Worm (Caenorhabditis elegans) whole organism, L3 larva: ENCODE data around the gene T09D3.3.

Experiments
- R02D3.7 ChIP-seq: fragments of 150-350 bp; optimal IDR thresholded peaks from 2 replicates; lab custom pipeline; 2014; ENCODE audit warnings: missing biosample characterization, missing genetic modification characterization
- aly-2 ChIP-seq: fragments of 150-350 bp; optimal IDR thresholded peaks from 2 replicates; lab custom pipeline; 2014; ENCODE audit warnings: missing biosample characterization, missing genetic modification characterization
- ama-1 ChIP-seq: fragments of 150-350 bp; optimal IDR thresholded peaks from 2 replicates; lab custom pipeline; 2018
- ceh-16 ChIP-seq: sonication (generic microtip); optimal IDR thresholded peaks from 2 replicates; lab custom pipeline; 2017; ENCODE audit warnings: missing biosample characterization, missing genetic modification characterization
- ceh-9 ChIP-seq: sonication (generic microtip); optimal IDR thresholded peaks from 2 replicates; lab custom pipeline; 2018; ENCODE audit warnings: missing biosample characterization, missing genetic modification characterization
- daf-12 ChIP-seq: fragments of 150-350 bp; optimal IDR thresholded peaks from 2 replicates; lab custom pipeline; 2014; ENCODE audit warnings: missing biosample characterization, missing genetic modification reagents, missing genetic modification characterization
- egl-27 ChIP-seq: sonication (generic microtip); optimal IDR thresholded peaks from 4 replicates; lab custom pipeline; 2017; ENCODE audit warnings: missing biosample characterization, missing genetic modification reagents, missing genetic modification characterization
- egl-5 ChIP-seq: fragments of 150-350 bp; optimal IDR thresholded peaks from 2 replicates; lab custom pipeline; 2017; ENCODE audit warnings: missing biosample characterization, missing genetic modification reagents, missing genetic modification characterization, inconsistent platforms
- elt-1 ChIP-seq: fragments of 150-350 bp; optimal IDR thresholded peaks from 2 replicates; lab custom pipeline; 2014; ENCODE audit warnings: missing biosample characterization, missing genetic modification characterization
- elt-2 ChIP-seq: sonication (generic microtip); optimal IDR thresholded peaks from 2 replicates; lab custom pipeline; 2016; ENCODE audit warnings: missing genetic modification reagents, mild to moderate bottlenecking, missing genetic modification characterization, missing compliant biosample characterization
- elt-3 ChIP-seq, 3 experiments: fragments of 150-350 bp in 1 of 3; sonication (generic microtip) in 2 of 3; optimal IDR thresholded peaks; 2 replicates in 2 of 3; 4 replicates in 1 of 3; lab custom pipeline; 2014 to 2017; ENCODE audit warnings: missing biosample characterization in 3 of 3, missing genetic modification characterization in 3 of 3
- eor-1 ChIP-seq, 2 experiments: fragments of 150-350 bp; optimal IDR thresholded peaks; 2 replicates each; lab custom pipeline; 2014 to 2018; ENCODE audit warnings: missing biosample characterization in 2 of 2, missing genetic modification characterization in 2 of 2
- fkh-10 ChIP-seq: sonication (generic microtip); optimal IDR thresholded peaks from 2 replicates; lab custom pipeline; 2017; ENCODE audit warnings: missing biosample characterization, missing genetic modification reagents, missing genetic modification characterization
- hmg-11 ChIP-seq: sonication (generic microtip); optimal IDR thresholded peaks from 2 replicates; lab custom pipeline; 2016; ENCODE audit warnings: missing genetic modification characterization, missing compliant biosample characterization
- jun-1 ChIP-seq: fragments of 150-350 bp; optimal IDR thresholded peaks from 2 replicates; lab custom pipeline; 2014; ENCODE audit warnings: missing biosample characterization, missing genetic modification reagents, missing genetic modification characterization
- lin-15B ChIP-seq: fragments of 150-350 bp; optimal IDR thresholded peaks from 2 replicates; lab custom pipeline; 2014; ENCODE audit warnings: missing biosample characterization, missing genetic modification characterization
- lin-39 ChIP-seq: fragments of 150-350 bp; optimal IDR thresholded peaks from 2 replicates; lab custom pipeline; 2018; ENCODE audit warnings: missing biosample characterization, missing genetic modification reagents, missing genetic modification characterization
- mdl-1 ChIP-seq: fragments of 150-350 bp; optimal IDR thresholded peaks from 2 replicates; lab custom pipeline; 2014; ENCODE audit warnings: missing biosample characterization, missing genetic modification characterization
- mml-1 ChIP-seq: fragments of 150-350 bp; sonication (generic microtip); optimal IDR thresholded peaks from 3 replicates; lab custom pipeline; 2014; ENCODE audit warnings: missing biosample characterization, missing genetic modification characterization
- nfya-1 ChIP-seq: sonication (generic microtip); optimal IDR thresholded peaks from 2 replicates; lab custom pipeline; 2017; ENCODE audit warnings: missing genetic modification characterization, mild to moderate bottlenecking, missing compliant biosample characterization, antibody characterized with exemption, moderate library complexity; ENCODE audit not compliant: insufficient read depth
- nhr-11 ChIP-seq: fragments of 150-350 bp; optimal IDR thresholded peaks from 2 replicates; lab custom pipeline; 2014; ENCODE audit warnings: missing biosample characterization, missing genetic modification characterization
- nhr-12 ChIP-seq: fragments of 150-350 bp; optimal IDR thresholded peaks from 2 replicates; lab custom pipeline; 2014; ENCODE audit warnings: missing biosample characterization, missing genetic modification characterization
- nhr-23 ChIP-seq: fragments of 150-350 bp; optimal IDR thresholded peaks from 2 replicates; lab custom pipeline; 2014; ENCODE audit warnings: missing biosample characterization, missing genetic modification reagents, missing genetic modification characterization
- nhr-25 ChIP-seq: sonication (generic microtip); optimal IDR thresholded peaks from 2 replicates; lab custom pipeline; 2017; ENCODE audit warnings: missing biosample characterization, missing genetic modification characterization
- nhr-28 ChIP-seq: fragments of 150-350 bp; optimal IDR thresholded peaks from 2 replicates; lab custom pipeline; 2014; ENCODE audit warnings: missing biosample characterization, missing genetic modification characterization
- nhr-67 ChIP-seq: fragments of 150-350 bp; optimal IDR thresholded peaks from 2 replicates; lab custom pipeline; 2014; ENCODE audit warnings: missing biosample characterization, missing genetic modification characterization
- nhr-76 ChIP-seq: fragments of 150-350 bp; sonication (generic microtip); optimal IDR thresholded peaks from 5 replicates; lab custom pipeline; 2014; ENCODE audit warnings: missing biosample characterization, missing genetic modification characterization
- nhr-77 ChIP-seq: fragments of 150-350 bp; optimal IDR thresholded peaks from 2 replicates; lab custom pipeline; 2014; ENCODE audit warnings: missing biosample characterization, missing genetic modification characterization
- pqm-1 ChIP-seq: fragments of 150-350 bp; optimal IDR thresholded peaks from 2 replicates; lab custom pipeline; 2017; ENCODE audit warnings: missing biosample characterization, missing genetic modification characterization, inconsistent platforms
- sea-2 ChIP-seq: fragments of 150-350 bp; sonication (generic microtip); optimal IDR thresholded peaks from 4 replicates; lab custom pipeline; 2014; ENCODE audit warnings: missing biosample characterization, missing genetic modification reagents, missing genetic modification characterization
- skn-1 ChIP-seq: fragments of 150-350 bp; optimal IDR thresholded peaks from 2 replicates; lab custom pipeline; 2014; ENCODE audit warnings: missing biosample characterization, missing genetic modification characterization
- tbx-2 ChIP-seq: sonication (generic microtip); optimal IDR thresholded peaks from 2 replicates; lab custom pipeline; 2016; ENCODE audit warnings: mild to moderate bottlenecking, missing genetic modification characterization, missing compliant biosample characterization
- unc-39 ChIP-seq: sonication (generic microtip); optimal IDR thresholded peaks from 4 replicates; lab custom pipeline; 2017; ENCODE audit warnings: missing biosample characterization, missing genetic modification characterization
- unc-62 ChIP-seq: fragments of 150-350 bp; sonication (generic microtip); optimal IDR thresholded peaks from 4 replicates; lab custom pipeline; 2014; ENCODE audit warnings: missing biosample characterization, missing genetic modification reagents, missing genetic modification characterization
- zag-1 ChIP-seq: fragments of 150-350 bp; optimal IDR thresholded peaks from 2 replicates; lab custom pipeline; 2014; ENCODE audit warnings: missing biosample characterization, missing genetic modification characterization

T09D3.3 gene

ce11 chrV:5319477-5319876 lies 29.9 kb downstream of the T09D3.3 start, which contains the start of gene ceh-34:
Gene ceh-34 (minus strand): TSS chrV:5319577.
- TF ChIP-seq nfya-1 (peak; percentile 8), aly-2 (tag; lab: Kevin White, UChicago) (no peak), nhr-77 (tag; lab: Kevin White, UChicago) (no peak)

ce11 chrV:5318349-5318748 lies 31.0 kb downstream of the T09D3.3 start:
- TF ChIP-seq unc-62 = no peak

- TF ChIP-seq pqm-1 (tag; lab: Kevin White, UChicago) (no peak), tbx-2 (tag; lab: Kevin White, UChicago) (no peak), ceh-9 (tag; lab: Kevin White, UChicago) (no peak), hmg-11 (tag; lab: Kevin White, UChicago) (no peak), nhr-11 (tag; lab: Kevin White, UChicago) (no peak), skn-1 (no peak)
Observed at ce11 chrV:5314104-5314503, 35.3 kb downstream of the T09D3.3 start, which contains the start of gene C10G8.2. Gene C10G8.2 (plus strand): TSS chrV:5314404.

- TF ChIP-seq pqm-1 (tag; lab: Kevin White, UChicago) (no peak), unc-39 (tag; lab: Kevin White, UChicago) (no peak), aly-2 (tag; lab: Kevin White, UChicago) (no peak), hmg-11 (tag; lab: Kevin White, UChicago) (no peak), lin-39 (tag; lab: Kevin White, UChicago) (no peak), sea-2 (GFP tag; lab: Kevin White, UChicago) (no peak), elt-2 (tag; lab: Kevin White, UChicago) (no peak), mdl-1 (tag; lab: Kevin White, UChicago) (no peak), fkh-10 (no peak), eor-1 (tag; optimal IDR thresholded peaks at IDR 0.05; lab: Kevin White, UChicago) (no peak)
Observed at ce11 chrV:5312453-5312852, 36.9 kb downstream of the T09D3.3 start, which contains the start of gene C10G8.3. Gene C10G8.3 (plus strand): TSS chrV:5312753.

ce11 chrV:5311635-5312034 lies 37.7 kb downstream of the T09D3.3 start, which contains the start of gene C10G8.4:
Gene C10G8.4 (plus strand): TSS chrV:5311935.
- TF ChIP-seq nhr-76 (tag; lab: Kevin White, UChicago) (no peak), ceh-16 (tag; lab: Kevin White, UChicago) (no peak), egl-5 (tag; lab: Kevin White, UChicago) (no peak), egl-27 (no peak), nhr-25 (tag; lab: Kevin White, UChicago) (no peak), daf-12 (tag; lab: Kevin White, UChicago) (no peak), aly-2 (tag; lab: Kevin White, UChicago) (no peak), hmg-11 (tag; lab: Kevin White, UChicago) (no peak), lin-15B (tag; lab: Kevin White, UChicago) (no peak), nhr-12 (tag; lab: Kevin White, UChicago) (no peak), jun-1 (no peak)

- TF ChIP-seq nhr-67 (tag; lab: Kevin White, UChicago) (no peak), mml-1 (tag; lab: Kevin White, UChicago) (no peak), elt-1 (tag; lab: Kevin White, UChicago) (no peak)
- TF ChIP-seq, all 47 proteins: peak for 0
Observed at ce11 chrV:5304366-5304765, 45.0 kb downstream of the T09D3.3 start.

- no peak for TF ChIP-seq elt-3 (tag; optimal IDR thresholded peaks at IDR 0.05; lab: Kevin White, UChicago)
- no peak for TF ChIP-seq nhr-76 (tag; lab: Kevin White, UChicago)
- no peak for TF ChIP-seq unc-39 (tag; lab: Kevin White, UChicago)
- TF ChIP-seq fkh-10 = no peak
- no peak for TF ChIP-seq nhr-67 (tag; lab: Kevin White, UChicago)
- TF ChIP-seq nhr-28 (tag; lab: Kevin White, UChicago) = no peak
- no peak for TF ChIP-seq ama-1 (lab: Kevin White, UChicago)
- TF ChIP-seq nhr-25 (tag; lab: Kevin White, UChicago) = no peak
- TF ChIP-seq R02D3.7 (tag; lab: Kevin White, UChicago) = no peak
- no peak for TF ChIP-seq egl-27
- TF ChIP-seq elt-2 (tag; lab: Kevin White, UChicago) = no peak
- no peak for TF ChIP-seq daf-12 (tag; lab: Kevin White, UChicago)
- no peak for TF ChIP-seq nhr-23 (tag; lab: Kevin White, UChicago)
- no peak for TF ChIP-seq zag-1 (tag; lab: Kevin White, UChicago)
- TF ChIP-seq, all 47 proteins: peak for 0
Observed at ce11 chrV:5303389-5303788, 46.0 kb downstream of the T09D3.3 start, which contains the start of gene ncx-2. Gene ncx-2 (plus strand): TSS chrV:5303689.
